Fruit fly (Drosophila melanogaster) S2 (cell line): ENCODE data around the gene CG32988.

ENCODE experiments used
- CG8478 ChIP-seq: fragments of >200 bp; optimal IDR thresholded peaks from 2 replicates; lab custom pipeline; 2018
- CTCF ChIP-seq, 2 experiments: fragments of >200 bp; optimal IDR thresholded peaks; 2 replicates each; lab custom pipeline; 2018

- TF ChIP-seq CG8478 (lab: Kevin White, UChicago) (no peak), CTCF (optimal IDR thresholded peaks at IDR 0.05; lab: Kevin White, UChicago) (no peak)
Observed at dm6 chr2L:8871677-8872076, 7.0 kb downstream of the CG32988 start.
